Fruit fly (Drosophila melanogaster): ENCODE data around the gene Sirt7.

Sirt7 gene

dm6 chr3R:29063207-29063920, 7.6 kb downstream of the Sirt7 start (continued):
- no peak for TF ChIP-seq CG11456 (GFP tag; IDR thresholded peaks at IDR 0.05)
- no peak for TF ChIP-seq Dbx (GFP tag; IDR thresholded peaks at IDR 0.05)
- no peak for TF ChIP-seq vfl (GFP tag; optimal IDR thresholded peaks at IDR 0.05)
- TF ChIP-seq Blimp-1 (GFP tag; optimal IDR thresholded peaks at IDR 0.05), result peak; percentile 69
- TF ChIP-seq Fer3 (tag; optimal IDR thresholded peaks at IDR 0.05), result peak; percentile 79
- TF ChIP-seq unc-4 (GFP tag; IDR thresholded peaks at IDR 0.05; ENCODE audit: partially characterized antibody), result no peak
- peak; percentile 64 for TF ChIP-seq fd3F (GFP tag; optimal IDR thresholded peaks at IDR 0.05)
- no peak for TF ChIP-seq emc (GFP tag; optimal IDR thresholded peaks at IDR 0.05)
- no peak for TF ChIP-seq ato (GFP tag; IDR thresholded peaks at IDR 0.05; ENCODE audit: partially characterized antibody)
- TF ChIP-seq CG4424 (GFP tag; optimal IDR thresholded peaks at IDR 0.05), result peak; percentile 56
- peak; percentile 88 for TF ChIP-seq CoRest (tag; optimal IDR thresholded peaks at IDR 0.05)
- TF ChIP-seq maf-S (GFP tag; optimal IDR thresholded peaks at IDR 0.05), result peak; percentile 57
- peak; percentile 65 for TF ChIP-seq B-H2 (GFP tag; optimal IDR thresholded peaks at IDR 0.05)
- TF ChIP-seq CG6689 (GFP tag; IDR thresholded peaks at IDR 0.05), result no peak
- TF ChIP-seq CG7786 (GFP tag; optimal IDR thresholded peaks at IDR 0.05), result peak; percentile 16
- peak; percentile 75 for TF ChIP-seq fd96Cb (tag; optimal IDR thresholded peaks at IDR 0.05)
- TF ChIP-seq dimm (GFP tag; IDR thresholded peaks at IDR 0.05), result no peak
- peak; percentile 77 for TF ChIP-seq CG4617 (GFP tag; optimal IDR thresholded peaks at IDR 0.05; ENCODE audit: borderline replicate concordance)
- peak; percentile 50 for TF ChIP-seq tin (GFP tag; optimal IDR thresholded peaks at IDR 0.05)
- peak; percentile 71 for TF ChIP-seq CG10979 (tag; optimal IDR thresholded peaks at IDR 0.05)
- peak; percentile 56 for TF ChIP-seq shn (GFP tag; optimal IDR thresholded peaks at IDR 0.05)
- peak; percentile 59 for TF ChIP-seq nerfin-1 (tag; optimal IDR thresholded peaks at IDR 0.05)
- TF ChIP-seq Optix (GFP tag; IDR thresholded peaks at IDR 0.05), result no peak
- TF ChIP-seq CG3163 (GFP tag; optimal IDR thresholded peaks at IDR 0.05), result peak; percentile 24
- TF ChIP-seq Ravus (GFP tag; IDR thresholded peaks at IDR 0.05), result no peak
- peak in 1 of 2 experiments; percentile 69 for TF ChIP-seq Eip74EF (GFP tag; optimal IDR thresholded peaks at IDR 0.05)
- peak; percentile 85 for TF ChIP-seq Sox100B (GFP tag; optimal IDR thresholded peaks at IDR 0.05)
- TF ChIP-seq org-1 (GFP tag; optimal IDR thresholded peaks at IDR 0.05), result peak; percentile 49
- no peak for TF ChIP-seq Bteb2 (GFP tag; optimal IDR thresholded peaks at IDR 0.05)
- TF ChIP-seq HHEX (GFP tag; optimal IDR thresholded peaks at IDR 0.05), result peak; percentile 57
- TF ChIP-seq Gsc (GFP tag; IDR thresholded peaks at IDR 0.05), result no peak
- no peak for TF ChIP-seq ken (GFP tag; IDR thresholded peaks at IDR 0.05)
- no peak for TF ChIP-seq CG11696 (GFP tag; IDR thresholded peaks at IDR 0.05)
- TF ChIP-seq CG34224 (GFP tag; IDR thresholded peaks at IDR 0.05; ENCODE audit: partially characterized antibody), result no peak
- no peak for TF ChIP-seq salm (tag; optimal IDR thresholded peaks at IDR 0.05)
- no peak for TF ChIP-seq sc (optimal IDR thresholded peaks at IDR 0.05)
- TF ChIP-seq sc (GFP tag; optimal IDR thresholded peaks at IDR 0.05), result peak; percentile 63
- TF ChIP-seq lola (GFP tag; optimal IDR thresholded peaks at IDR 0.05), result peak in 1 of 3 experiments; percentile 76
- peak; percentile 74 for TF ChIP-seq CG2120 (GFP tag; optimal IDR thresholded peaks at IDR 0.05)
- peak; percentile 21 for TF ChIP-seq CG10274 (GFP tag; optimal IDR thresholded peaks at IDR 0.05)
- peak; percentile 89 for TF ChIP-seq Med (GFP tag)
- no peak for TF ChIP-seq Hmx (GFP tag; optimal IDR thresholded peaks at IDR 0.05)
- no peak for TF ChIP-seq crc (GFP tag; optimal IDR thresholded peaks at IDR 0.05)
- TF ChIP-seq jing (GFP tag; optimal IDR thresholded peaks at IDR 0.05), result peak; percentile 17
- TF ChIP-seq HmgD (GFP tag; optimal IDR thresholded peaks at IDR 0.05), result peak; percentile 54
- TF ChIP-seq exex (tag; optimal IDR thresholded peaks at IDR 0.05), result peak; percentile 13
- peak; percentile 37 for TF ChIP-seq CG6254 (GFP tag; optimal IDR thresholded peaks at IDR 0.05)
- TF ChIP-seq dan (GFP tag; IDR thresholded peaks at IDR 0.05), result no peak
- TF ChIP-seq NC2β (GFP tag; optimal IDR thresholded peaks at IDR 0.05), result peak; percentile 4

Measured in whole organism, embryonic.